Fruit fly (Drosophila melanogaster): ENCODE results near the gene Ilp5.

dm6 chr3L:9850114-9850513, 26.4 kb upstream of the Ilp5 start:
- TF ChIP-seq Blimp-1 (GFP tag; optimal IDR thresholded peaks at IDR 0.05): no peak
- no peak for TF ChIP-seq Hr39 (GFP tag; optimal IDR thresholded peaks at IDR 0.05)
- no peak for TF ChIP-seq Met (GFP tag; optimal IDR thresholded peaks at IDR 0.05)
- TF ChIP-seq CG6854 (GFP tag; optimal IDR thresholded peaks at IDR 0.05): no peak
- no peak for TF ChIP-seq Gug (GFP tag; IDR thresholded peaks at IDR 0.05)
- no peak for TF ChIP-seq fkh (GFP tag; optimal IDR thresholded peaks at IDR 0.05)
- no peak for TF ChIP-seq Ets96B (tag; optimal IDR thresholded peaks at IDR 0.05)
- no peak for TF ChIP-seq CG7368 (GFP tag; optimal IDR thresholded peaks at IDR 0.05)
- no peak for TF ChIP-seq topi (GFP tag; optimal IDR thresholded peaks at IDR 0.05)
- no peak for TF ChIP-seq CG16779 (tag; optimal IDR thresholded peaks at IDR 0.05)
- TF ChIP-seq Hr4 (GFP tag; optimal IDR thresholded peaks at IDR 0.05): no peak
